Fruit fly (Drosophila melanogaster) whole organism, embryonic: Measurements from ENCODE around the gene CG16734.
A peak's percentile ranks its signal among the peaks of the same experiment; 100 is the strongest.

Experiments used
- BEAF-32 ChIP-seq: fragments of 200-800 bp; sonication (Bioruptor generic); optimal IDR thresholded peaks from 3 replicates; lab custom pipeline; 2017; ENCODE audit warnings: missing biosample characterization, missing genetic modification characterization, mild to moderate bottlenecking, moderate library complexity, missing genetic modification reagents
- BtbVII ChIP-seq: fragments of 200-800 bp; sonication (Bioruptor generic); optimal IDR thresholded peaks from 3 replicates; lab custom pipeline; 2017; ENCODE audit warnings: missing biosample characterization, mild to moderate bottlenecking, missing genetic modification characterization
- CG11695 ChIP-seq: fragments of 200-800 bp; sonication (Bioruptor generic); IDR thresholded peaks from 3 replicates; pipeline ENCODE4 v1.3.6; 2022; ENCODE audit warnings: missing biosample characterization, missing genetic modification characterization
- CG12219 ChIP-seq: fragments of 200-800 bp; sonication (Bioruptor generic); optimal IDR thresholded peaks from 3 replicates; lab custom pipeline; 2018; ENCODE audit warnings: missing biosample characterization, mild to moderate bottlenecking, missing genetic modification characterization
- CG13624 ChIP-seq: fragments of 200-800 bp; sonication (Bioruptor generic); optimal IDR thresholded peaks from 2 replicates; lab custom pipeline; 2016; ENCODE audit warnings: missing biosample characterization, missing genetic modification characterization
- CG14050 ChIP-seq: fragments of 200-800 bp; sonication (Bioruptor generic); IDR thresholded peaks from 3 replicates; pipeline ENCODE4 v1.3.6; 2022; ENCODE audit warnings: missing biosample characterization, missing genetic modification characterization
- CG14710 ChIP-seq: fragments of 200-800 bp; sonication (Bioruptor generic); optimal IDR thresholded peaks from 3 replicates; lab custom pipeline; 2019; ENCODE audit warnings: missing biosample characterization, mild to moderate bottlenecking, missing genetic modification characterization, moderate library complexity
- CG14860 ChIP-seq: fragments of 200-800 bp; sonication (Bioruptor generic); IDR thresholded peaks from 3 replicates; pipeline ENCODE4 v1.3.6; 2022; ENCODE audit warnings: missing biosample characterization, missing genetic modification characterization; ENCODE audit not compliant: partially characterized antibody
- CG15514 ChIP-seq: fragments of 200-800 bp; sonication (Bioruptor generic); optimal IDR thresholded peaks from 3 replicates; lab custom pipeline; 2017; ENCODE audit warnings: missing biosample characterization, missing genetic modification characterization, mild to moderate bottlenecking, moderate library complexity, missing genetic modification reagents
- CG18262 ChIP-seq: fragments of 200-800 bp; optimal IDR thresholded peaks from 3 replicates; lab custom pipeline; 2019; ENCODE audit warnings: missing biosample characterization, mild to moderate bottlenecking, missing genetic modification characterization, moderate library complexity
- CG31365 ChIP-seq: fragments of 200-800 bp; sonication (Bioruptor generic); optimal IDR thresholded peaks from 2 replicates; lab custom pipeline; 2018; ENCODE audit warnings: missing biosample characterization, mild to moderate bottlenecking, missing genetic modification characterization
- CG32772 ChIP-seq: fragments of 200-800 bp; sonication (Bioruptor generic); IDR thresholded peaks from 2 replicates; pipeline ENCODE4 v1.3.6; 2022; ENCODE audit warnings: missing biosample characterization, missing genetic modification characterization
- CG34224 ChIP-seq: fragments of 200-800 bp; sonication (Bioruptor generic); IDR thresholded peaks from 3 replicates; pipeline ENCODE4 v1.3.6; 2022; ENCODE audit warnings: missing biosample characterization, missing genetic modification characterization; ENCODE audit not compliant: partially characterized antibody
- CG34376 ChIP-seq: fragments of 200-800 bp; sonication (Bioruptor generic); optimal IDR thresholded peaks from 2 replicates; lab custom pipeline; 2018; ENCODE audit warnings: missing biosample characterization, mild to moderate bottlenecking, missing genetic modification characterization
- CG3995 ChIP-seq: fragments of 200-800 bp; sonication (Bioruptor generic); optimal IDR thresholded peaks from 3 replicates; lab custom pipeline; 2016; ENCODE audit warnings: missing biosample characterization, missing genetic modification characterization
- CG43689 ChIP-seq: fragments of 200-800 bp; sonication (Bioruptor generic); IDR thresholded peaks from 2 replicates; pipeline ENCODE4 v1.3.6; 2022; ENCODE audit warnings: missing biosample characterization, missing genetic modification characterization
- CG4707 ChIP-seq: fragments of 200-800 bp; sonication (Bioruptor generic); optimal IDR thresholded peaks from 2 replicates; lab custom pipeline; 2018; ENCODE audit warnings: missing biosample characterization, mild to moderate bottlenecking, missing genetic modification characterization, moderate library complexity
- CG5180 ChIP-seq: fragments of 200-800 bp; sonication (Bioruptor generic); optimal IDR thresholded peaks from 3 replicates; lab custom pipeline; 2017; ENCODE audit warnings: missing biosample characterization, missing genetic modification characterization, mild to moderate bottlenecking, moderate library complexity, missing genetic modification reagents
- CG6791 ChIP-seq: fragments of 200-800 bp; sonication (Bioruptor generic); IDR thresholded peaks from 3 replicates; pipeline ENCODE4 v1.3.6; 2022; ENCODE audit warnings: missing biosample characterization, missing genetic modification characterization; ENCODE audit not compliant: partially characterized antibody
- CG9215 ChIP-seq: fragments of 200-800 bp; sonication (Bioruptor generic); IDR thresholded peaks from 2 replicates; pipeline ENCODE4 v1.3.6; 2022; ENCODE audit warnings: missing biosample characterization, missing genetic modification characterization
- CG9727 ChIP-seq: fragments of 200-800 bp; sonication (Bioruptor generic); optimal IDR thresholded peaks from 3 replicates; lab custom pipeline; 2017; ENCODE audit warnings: missing biosample characterization, mild to moderate bottlenecking, missing genetic modification characterization
- D19A ChIP-seq: fragments of 200-800 bp; optimal IDR thresholded peaks from 3 replicates; lab custom pipeline; 2019; ENCODE audit warnings: missing biosample characterization, mild to moderate bottlenecking, missing genetic modification characterization, moderate library complexity
- Dll ChIP-seq: fragments of 200-800 bp; sonication (Bioruptor generic); IDR thresholded peaks from 4 replicates; pipeline ENCODE4 v1.3.6; 2022; ENCODE audit warnings: missing biosample characterization, missing genetic modification characterization; ENCODE audit not compliant: partially characterized antibody
- Ets97D ChIP-seq: fragments of 200-800 bp; sonication (Bioruptor generic); optimal IDR thresholded peaks from 3 replicates; lab custom pipeline; 2016; ENCODE audit warnings: missing biosample characterization, missing genetic modification characterization
- Hr51 ChIP-seq, 2 experiments: fragments of 200-800 bp; sonication (Bioruptor generic); optimal IDR thresholded peaks; 2 replicates in 1 of 2; 3 replicates in 1 of 2; lab custom pipeline; 2016 to 2018; ENCODE audit warnings: missing biosample characterization in 2 of 2, missing genetic modification characterization in 2 of 2, mild to moderate bottlenecking in 1 of 2, moderate library complexity in 1 of 2
- Pdp1 ChIP-seq, 2 experiments: fragments of 200-800 bp; sonication (Bioruptor generic); optimal IDR thresholded peaks; 3 replicates each; lab custom pipeline; 2016; ENCODE audit warnings: missing biosample characterization in 2 of 2, missing genetic modification characterization in 2 of 2, mild to moderate bottlenecking in 1 of 2, moderate library complexity in 1 of 2
- Spps ChIP-seq: fragments of 200-800 bp; sonication (Bioruptor generic); optimal IDR thresholded peaks from 2 replicates; lab custom pipeline; 2018; ENCODE audit warnings: missing biosample characterization, mild to moderate bottlenecking, missing genetic modification characterization
- TFAM ChIP-seq: fragments of 200-800 bp; sonication (Bioruptor generic); optimal IDR thresholded peaks from 2 replicates; lab custom pipeline; 2017; ENCODE audit warnings: missing biosample characterization, missing genetic modification characterization, inconsistent platforms
- Trl ChIP-seq, 3 experiments: fragments of >200 bp in 2 of 3; fragments of 200-800 bp in 1 of 3; sonication (Bioruptor generic) in 1 of 3; optimal IDR thresholded peaks; 2 replicates in 1 of 3; 3 replicates in 2 of 3; lab custom pipeline; 2016 to 2017; ENCODE audit warnings: missing biosample characterization in 1 of 3, missing genetic modification characterization in 1 of 3
- ara ChIP-seq: fragments of 200-800 bp; sonication (Bioruptor generic); IDR thresholded peaks from 2 replicates; pipeline ENCODE4 v1.3.6; 2022; ENCODE audit warnings: missing biosample characterization, missing genetic modification characterization
- bsh ChIP-seq, 2 experiments: fragments of 200-800 bp; sonication (Bioruptor generic); optimal IDR thresholded peaks; 2 replicates each; lab custom pipeline; 2017 to 2018; ENCODE audit warnings: mild to moderate bottlenecking in 2 of 2, missing biosample characterization in 2 of 2, missing genetic modification characterization in 2 of 2, moderate library complexity in 1 of 2
- cad ChIP-seq: fragments of >200 bp; optimal IDR thresholded peaks from 2 replicates; lab custom pipeline; 2017; ENCODE audit warnings: missing biosample characterization, missing genetic modification characterization
- dati ChIP-seq: fragments of 200-800 bp; sonication (Bioruptor generic); IDR thresholded peaks from 2 replicates; pipeline ENCODE4 v1.3.6; 2022; ENCODE audit warnings: missing biosample characterization, missing genetic modification characterization
- dm ChIP-seq: fragments of 200-800 bp; sonication (Bioruptor generic); optimal IDR thresholded peaks from 3 replicates; lab custom pipeline; 2016; ENCODE audit warnings: missing biosample characterization, missing genetic modification characterization
- dmrt99B ChIP-seq: fragments of 200-800 bp; sonication (Bioruptor generic); optimal IDR thresholded peaks from 2 replicates; lab custom pipeline; 2018; ENCODE audit warnings: missing biosample characterization, mild to moderate bottlenecking, missing genetic modification characterization, moderate library complexity
- esg ChIP-seq: fragments of 200-800 bp; sonication (Bioruptor generic); conservative IDR thresholded peaks from 2 replicates; pipeline ENCODE4 v1.3.6; 2022; ENCODE audit warnings: missing biosample characterization, missing genetic modification characterization
- gcm ChIP-seq: fragments of 200-800 bp; sonication (Bioruptor generic); optimal IDR thresholded peaks from 2 replicates; lab custom pipeline; 2019; ENCODE audit warnings: missing biosample characterization, mild to moderate bottlenecking, missing genetic modification characterization, moderate library complexity
- nmo ChIP-seq: fragments of 200-800 bp; sonication (Bioruptor generic); optimal IDR thresholded peaks from 2 replicates; lab custom pipeline; 2018; ENCODE audit warnings: missing biosample characterization, mild to moderate bottlenecking, missing genetic modification characterization, moderate library complexity
- phol ChIP-seq: fragments of 200-800 bp; sonication (Bioruptor generic); optimal IDR thresholded peaks from 3 replicates; lab custom pipeline; 2018; ENCODE audit warnings: missing biosample characterization, mild to moderate bottlenecking, missing genetic modification characterization, moderate library complexity
- pzg ChIP-seq: fragments of 200-800 bp; sonication (Bioruptor generic); optimal IDR thresholded peaks from 3 replicates; lab custom pipeline; 2018; ENCODE audit warnings: missing biosample characterization, mild to moderate bottlenecking, missing genetic modification characterization, moderate library complexity
- scrt ChIP-seq: fragments of 200-800 bp; sonication (Bioruptor generic); optimal IDR thresholded peaks from 2 replicates; lab custom pipeline; 2018; ENCODE audit warnings: missing biosample characterization, mild to moderate bottlenecking, missing genetic modification characterization, moderate library complexity
- sd ChIP-seq: fragments of 200-800 bp; sonication (Bioruptor generic); optimal IDR thresholded peaks from 3 replicates; lab custom pipeline; 2018; ENCODE audit warnings: missing biosample characterization, mild to moderate bottlenecking, missing genetic modification characterization, moderate library complexity
- shn ChIP-seq: fragments of 200-800 bp; sonication (Bioruptor generic); optimal IDR thresholded peaks from 3 replicates; lab custom pipeline; 2016; ENCODE audit warnings: missing biosample characterization, missing genetic modification characterization
- sim ChIP-seq: fragments of 200-800 bp; sonication (Bioruptor generic); IDR thresholded peaks from 2 replicates; pipeline ENCODE4 v1.3.6; 2022; ENCODE audit warnings: missing biosample characterization, missing genetic modification characterization
- ssp ChIP-seq: fragments of 200-800 bp; sonication (Bioruptor generic); IDR thresholded peaks from 2 replicates; pipeline ENCODE4 v1.3.6; 2022; ENCODE audit warnings: missing biosample characterization, missing genetic modification characterization
- twi ChIP-seq: fragments of 200-800 bp; optimal IDR thresholded peaks from 2 replicates; lab custom pipeline; 2019; ENCODE audit warnings: missing biosample characterization, mild to moderate bottlenecking, missing genetic modification characterization, moderate library complexity
- unc-4 ChIP-seq: fragments of 200-800 bp; sonication (Bioruptor generic); IDR thresholded peaks from 2 replicates; pipeline ENCODE4 v1.3.6; 2022; ENCODE audit warnings: missing biosample characterization, missing genetic modification characterization; ENCODE audit not compliant: partially characterized antibody
- vnd ChIP-seq: fragments of 200-800 bp; sonication (Bioruptor generic); IDR thresholded peaks from 3 replicates; pipeline ENCODE4 v1.3.6; 2022; ENCODE audit warnings: missing biosample characterization, missing genetic modification characterization; ENCODE audit not compliant: partially characterized antibody

The CG16734 gene

DNA sequence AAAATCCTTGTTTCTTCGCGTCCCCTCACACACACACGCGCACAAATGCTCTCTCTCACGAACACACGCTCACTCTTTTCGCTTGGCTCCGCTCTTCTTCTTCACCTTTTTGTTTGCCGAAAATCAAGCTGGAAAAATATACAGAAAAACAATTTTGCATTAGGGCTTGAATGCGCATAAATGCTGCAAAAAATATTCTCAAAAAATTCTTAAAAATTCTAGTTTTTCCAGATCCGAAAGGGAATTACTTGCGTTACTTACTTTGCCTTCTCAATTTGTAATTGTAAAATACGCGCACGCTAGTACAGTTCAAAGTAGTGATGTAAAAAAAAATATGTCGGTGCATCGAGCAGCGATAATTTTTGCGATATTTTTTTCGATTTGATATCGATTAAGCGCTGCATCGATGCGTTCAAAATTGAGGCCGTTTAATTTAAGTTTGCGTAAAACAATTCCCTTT lies 14.9 kb upstream of the CG16734 start (continued):
- peak in 1 of 2 experiments; percentile 52 for TF ChIP-seq Pdp1 (GFP tag; optimal IDR thresholded peaks at IDR 0.05; lab: Kevin White, UChicago)
- TF ChIP-seq vnd (GFP tag; lab: Robert Waterston, UW), result peak; percentile 67; the same call in 2 of the 3 replicates
- no peak for TF ChIP-seq CG31365 (tag; lab: Kevin White, UChicago)
- peak; percentile 86 for TF ChIP-seq CG6791
- TF ChIP-seq CG14710 (tag; lab: Kevin White, UChicago), result peak; percentile 58
- TF ChIP-seq CG32772 (GFP tag; lab: Robert Waterston, UW), result no peak
- peak; percentile 55 for TF ChIP-seq Ets97D (GFP tag; lab: Kevin White, UChicago)
- TF ChIP-seq dati (GFP tag; lab: Robert Waterston, UW), result no peak
- peak; percentile 71 for TF ChIP-seq CG14860
- TF ChIP-seq CG5180 (GFP tag; lab: Kevin White, UChicago), result no peak
- TF ChIP-seq D19A (tag; lab: Kevin White, UChicago), result peak; percentile 66
- TF ChIP-seq esg (GFP tag; lab: Robert Waterston, UW), result no peak
- TF ChIP-seq Spps (tag; lab: Kevin White, UChicago), result peak; percentile 6
- TF ChIP-seq scrt, result no peak
- peak; percentile 86 for TF ChIP-seq Dll
- no peak for TF ChIP-seq CG14050 (GFP tag; lab: Robert Waterston, UW)
- no peak for TF ChIP-seq CG11695
- TF ChIP-seq phol (tag; lab: Kevin White, UChicago), result peak; percentile 80
- TF ChIP-seq CG15514 (GFP tag; lab: Kevin White, UChicago), result peak; percentile 55
- TF ChIP-seq CG3995 (GFP tag; lab: Kevin White, UChicago), result peak; percentile 21
- TF ChIP-seq unc-4 (GFP tag; lab: Robert Waterston, UW), result peak; percentile 86
- TF ChIP-seq CG9215 (GFP tag; lab: Robert Waterston, UW), result no peak
- no peak for TF ChIP-seq CG12219 (GFP tag; lab: Kevin White, UChicago)
- no peak for TF ChIP-seq ara (GFP tag; lab: Robert Waterston, UW)
- TF ChIP-seq cad (GFP tag; lab: Kevin White, UChicago), result no peak
- no peak for TF ChIP-seq sim
- peak; percentile 49 for TF ChIP-seq dm (GFP tag; lab: Kevin White, UChicago)
- peak; percentile 85; the same call in 2 of the 3 replicates for TF ChIP-seq CG34224 (GFP tag; lab: Robert Waterston, UW)
- peak; percentile 16 for TF ChIP-seq CG9727
- no peak for TF ChIP-seq shn (GFP tag; lab: Kevin White, UChicago)
- TF ChIP-seq sd (tag; lab: Kevin White, UChicago), result no peak
- TF ChIP-seq twi (tag; lab: Kevin White, UChicago), result no peak
- TF ChIP-seq BtbVII (GFP tag; lab: Kevin White, UChicago), result no peak
- peak; percentile 61 to 75 for TF ChIP-seq Trl (optimal IDR thresholded peaks at IDR 0.05; lab: Kevin White, UChicago)
- TF ChIP-seq Trl (GFP tag; optimal IDR thresholded peaks at IDR 0.05; lab: Kevin White, UChicago), result no peak
- TF ChIP-seq dmrt99B (tag; lab: Kevin White, UChicago), result no peak
- TF ChIP-seq TFAM (GFP tag; lab: Kevin White, UChicago), result no peak
- peak; percentile 29 for TF ChIP-seq gcm (GFP tag; lab: Kevin White, UChicago)
- TF ChIP-seq ssp, result no peak
- no peak for TF ChIP-seq CG4707
- TF ChIP-seq pzg, result peak; percentile 50
- peak; percentile 81 for TF ChIP-seq BEAF-32 (GFP tag; lab: Kevin White, UChicago)
- TF ChIP-seq CG18262 (tag; lab: Kevin White, UChicago), result peak; percentile 25
- TF ChIP-seq Hr51 (GFP tag; optimal IDR thresholded peaks at IDR 0.05; lab: Kevin White, UChicago), result peak in 1 of 2 experiments; percentile 14
- TF ChIP-seq CG13624 (GFP tag; lab: Kevin White, UChicago), result peak; percentile 15
- TF ChIP-seq CG34376 (GFP tag; lab: Kevin White, UChicago), result peak; percentile 51
- peak; percentile 36 for TF ChIP-seq nmo (GFP tag; lab: Kevin White, UChicago)
- peak in 1 of 2 experiments; percentile 17 for TF ChIP-seq bsh (GFP tag; optimal IDR thresholded peaks at IDR 0.05; lab: Kevin White, UChicago)
- TF ChIP-seq CG43689, result no peak
